Worm (Caenorhabditis elegans) whole organism, L3 larva: ENCODE measurements around the gene nhr-285.

Experiments used
- fkh-10 ChIP-seq: sonication (generic microtip); optimal IDR thresholded peaks from 2 replicates; lab custom pipeline; 2017; ENCODE audit warnings: missing biosample characterization, missing genetic modification reagents, missing genetic modification characterization
- fos-1 ChIP-seq: fragments of 150-350 bp; optimal IDR thresholded peaks from 2 replicates; lab custom pipeline; 2014; ENCODE audit warnings: missing biosample characterization, missing genetic modification characterization
- lin-15B ChIP-seq: fragments of 150-350 bp; optimal IDR thresholded peaks from 2 replicates; lab custom pipeline; 2014; ENCODE audit warnings: missing biosample characterization, missing genetic modification characterization
- nfya-1 ChIP-seq: sonication (generic microtip); optimal IDR thresholded peaks from 2 replicates; lab custom pipeline; 2017; ENCODE audit warnings: missing genetic modification characterization, mild to moderate bottlenecking, missing compliant biosample characterization, antibody characterized with exemption, moderate library complexity; ENCODE audit not compliant: insufficient read depth
- nhr-12 ChIP-seq: fragments of 150-350 bp; optimal IDR thresholded peaks from 2 replicates; lab custom pipeline; 2014; ENCODE audit warnings: missing biosample characterization, missing genetic modification characterization
- nhr-23 ChIP-seq: fragments of 150-350 bp; optimal IDR thresholded peaks from 2 replicates; lab custom pipeline; 2014; ENCODE audit warnings: missing biosample characterization, missing genetic modification reagents, missing genetic modification characterization
- nhr-28 ChIP-seq: fragments of 150-350 bp; optimal IDR thresholded peaks from 2 replicates; lab custom pipeline; 2014; ENCODE audit warnings: missing biosample characterization, missing genetic modification characterization

- TF ChIP-seq nfya-1 (tag; lab: Kevin White, UChicago) (no peak), fkh-10 (GFP tag; lab: Kevin White, UChicago) (no peak), lin-15B (no peak), nhr-23 (tag; lab: Kevin White, UChicago) (no peak), nhr-12 (tag; lab: Kevin White, UChicago) (no peak), nhr-28 (tag; lab: Kevin White, UChicago) (no peak), fos-1 (tag; lab: Kevin White, UChicago) (no peak)
Measured at ce11 chrV:15741851-15742250, 37.2 kb downstream of the nhr-285 start, which contains the start of gene str-18.
